Worm (Caenorhabditis elegans) whole organism, mixed stage, embryonic: ENCODE data around the gene T24E12.3.

ENCODE experiments used
- mep-1 ChIP-seq: fragments of 150-350 bp; optimal IDR thresholded peaks from 2 replicates; lab custom pipeline; 2017; ENCODE audit warnings: missing biosample characterization, missing genetic modification reagents, missing genetic modification characterization, inconsistent platforms
- nhr-12 ChIP-seq: fragments of 150-350 bp; optimal IDR thresholded peaks from 2 replicates; lab custom pipeline; 2014; ENCODE audit warnings: missing biosample characterization, missing genetic modification characterization
- snpc-4 ChIP-seq: fragments of 150-350 bp; optimal IDR thresholded peaks from 2 replicates; lab custom pipeline; 2014; ENCODE audit warnings: missing biosample characterization, missing genetic modification characterization
- zip-8 ChIP-seq: fragments of 150-350 bp; optimal IDR thresholded peaks from 2 replicates; lab custom pipeline; 2014; ENCODE audit warnings: missing biosample characterization, missing genetic modification characterization

DNA sequence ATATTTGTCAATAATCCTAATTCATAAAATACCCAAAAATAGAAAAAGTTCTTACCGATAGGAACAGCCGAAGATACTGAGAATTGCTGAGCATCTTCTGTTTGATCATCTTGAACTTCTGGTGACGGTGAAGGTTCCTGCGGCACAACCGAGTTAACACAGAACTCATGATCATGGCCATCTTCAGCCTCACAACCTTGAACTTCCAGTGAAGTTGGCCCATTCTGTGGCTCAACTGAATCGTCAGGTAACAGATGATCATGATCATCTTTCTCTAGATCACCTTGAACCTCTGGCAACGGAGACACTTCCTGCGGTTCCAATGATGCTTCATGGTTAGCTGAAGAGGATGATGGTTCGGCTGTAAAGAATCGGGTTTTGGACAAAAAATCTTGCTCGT is 4.2 kb upstream of the T24E12.3 start:
- TF ChIP-seq mep-1 (tag; lab: Kevin White, UChicago) (no peak), snpc-4 (tag; lab: Kevin White, UChicago) (no peak), nhr-12 (no peak), zip-8 (tag; lab: Kevin White, UChicago) (no peak)
